Fruit fly (Drosophila melanogaster): Measurements from ENCODE around the gene Pect.
A peak's percentile ranks its signal among the peaks of the same experiment; 100 is the strongest.

DNA sequence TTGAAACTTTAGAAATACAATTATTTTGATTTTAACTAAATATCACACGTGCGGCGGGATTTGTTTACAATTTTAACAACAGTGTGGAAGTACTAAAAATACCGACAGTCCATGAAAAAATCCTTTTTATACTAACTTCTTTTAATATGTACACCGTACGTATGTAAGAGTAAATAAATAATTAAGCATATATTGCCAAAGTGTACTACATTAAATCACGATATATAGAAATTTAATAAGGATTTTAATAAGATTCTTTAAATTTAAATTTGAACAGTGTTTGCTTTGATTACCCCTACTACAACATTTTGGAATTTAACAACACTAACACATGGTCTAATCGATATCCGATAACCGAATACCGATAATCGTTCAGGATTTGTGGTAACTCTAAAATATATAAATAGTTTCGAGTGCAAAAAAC is 18.7 kb downstream of the Pect start, which contains the start of the genes Ski6 and CG16812:
- peak; percentile 85 for TF ChIP-seq CG7101 (tag; optimal IDR thresholded peaks at IDR 0.05)
- no peak for TF ChIP-seq toe (GFP tag; optimal IDR thresholded peaks at IDR 0.05)
- TF ChIP-seq Clk (GFP tag; optimal IDR thresholded peaks at IDR 0.05): peak; percentile 19
- peak; percentile 29 for TF ChIP-seq tj (GFP tag; optimal IDR thresholded peaks at IDR 0.05)
- peak; percentile 30 for TF ChIP-seq ovo (GFP tag; optimal IDR thresholded peaks at IDR 0.05)
- TF ChIP-seq CG1620 (GFP tag; optimal IDR thresholded peaks at IDR 0.05): peak; percentile 77
- peak; percentile 93 for TF ChIP-seq kay (GFP tag; ENCODE audit: borderline replicate concordance)
- TF ChIP-seq Crg-1 (GFP tag; optimal IDR thresholded peaks at IDR 0.05): peak; percentile 59
- TF ChIP-seq CG12768 (GFP tag; optimal IDR thresholded peaks at IDR 0.05): peak; percentile 40

Measured in whole organism, adult.